Worm (Caenorhabditis elegans) whole organism, late embryonic: Measurements from ENCODE around the gene clec-59.

ENCODE experiments used
- ahr-1 ChIP-seq: sonication (generic microtip); optimal IDR thresholded peaks from 2 replicates; lab custom pipeline; 2016; ENCODE audit warnings: missing genetic modification characterization, missing compliant biosample characterization
- ama-1 ChIP-seq: fragments of 150-350 bp; optimal IDR thresholded peaks from 2 replicates; lab custom pipeline; 2014
- ceh-34 ChIP-seq: sonication (generic microtip); optimal IDR thresholded peaks from 2 replicates; lab custom pipeline; 2016; ENCODE audit warnings: mild to moderate bottlenecking, missing genetic modification characterization, missing compliant biosample characterization
- pag-3 ChIP-seq: sonication (generic microtip); optimal IDR thresholded peaks from 2 replicates; lab custom pipeline; 2016; ENCODE audit warnings: missing compliant biosample characterization, missing genetic modification characterization, borderline replicate concordance
- pha-2 ChIP-seq: sonication (generic microtip); optimal IDR thresholded peaks from 2 replicates; lab custom pipeline; 2017; ENCODE audit warnings: mild to moderate bottlenecking, missing genetic modification characterization, missing compliant biosample characterization
- tbx-2 ChIP-seq: sonication (generic microtip); optimal IDR thresholded peaks from 2 replicates; lab custom pipeline; 2016; ENCODE audit warnings: missing genetic modification characterization, missing compliant biosample characterization
- zip-5 ChIP-seq: sonication (generic microtip); optimal IDR thresholded peaks from 2 replicates; lab custom pipeline; 2016; ENCODE audit warnings: missing genetic modification characterization, missing compliant biosample characterization

DNA sequence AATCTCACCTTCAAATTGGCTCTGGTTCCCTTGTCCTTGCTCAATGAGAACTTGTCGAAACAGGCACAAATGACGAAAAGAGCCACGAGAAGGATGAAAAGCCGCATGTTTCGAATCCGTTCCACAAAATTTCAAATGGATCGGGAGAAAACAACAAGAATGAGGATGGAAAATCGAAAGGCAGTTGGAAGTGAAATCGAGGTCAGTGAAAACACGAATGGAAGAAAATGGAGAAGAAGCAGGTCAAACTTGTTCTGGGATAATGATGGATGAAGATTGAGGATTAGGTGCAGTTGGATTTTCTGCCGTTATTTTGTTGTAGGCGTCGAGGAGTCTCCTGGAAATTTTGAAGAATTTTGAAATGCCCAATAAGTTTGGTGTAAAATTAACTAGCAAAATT is 43.8 kb upstream of the clec-59 start:
- TF ChIP-seq tbx-2 (tag; lab: Kevin White, UChicago): no peak
- no peak for TF ChIP-seq ama-1 (lab: Kevin White, UChicago)
- TF ChIP-seq pha-2 (tag; lab: Kevin White, UChicago): no peak
- no peak for TF ChIP-seq pag-3 (tag; lab: Kevin White, UChicago)
- TF ChIP-seq ceh-34 (tag; lab: Kevin White, UChicago): no peak
- no peak for TF ChIP-seq zip-5 (tag; lab: Kevin White, UChicago)
- no peak for TF ChIP-seq ahr-1 (tag; lab: Kevin White, UChicago)
